Worm (Caenorhabditis elegans): Measurements from ENCODE around the gene clec-74.

The clec-74 gene

ce11 chrIV:4004221-4004620, 47.4 kb downstream of the clec-74 start:
- TF ChIP-seq aha-1 (tag) (peak; percentile 48), pha-4 (GFP tag; IDR thresholded peaks at IDR 0.05) (no peak), pha-4 (tag; optimal IDR thresholded peaks at IDR 0.05) (no peak), set-16 (GFP tag; IDR thresholded peaks at IDR 0.05) (peak; percentile 65)

- TF ChIP-seq fkh-10 (GFP tag; optimal IDR thresholded peaks at IDR 0.05), result peak; percentile 60
- TF ChIP-seq hlh-30 (tag; optimal IDR thresholded peaks at IDR 0.05; ENCODE audit: insufficient read depth), result no peak
- TF ChIP-seq nhr-28 (tag; optimal IDR thresholded peaks at IDR 0.05), result no peak
Observed at ce11 chrIV:4005166-4005565, 48.4 kb downstream of the clec-74 start.

- TF ChIP-seq zfp-3 (GFP tag; conservative IDR thresholded peaks at IDR 0.05) (no peak), ZK337.2 (GFP tag; IDR thresholded peaks at IDR 0.05) (no peak), mep-1 (tag; optimal IDR thresholded peaks at IDR 0.05) (no peak), mes-2 (tag; optimal IDR thresholded peaks at IDR 0.05; ENCODE audit: poor library complexity, severe bottlenecking) (no peak), sdz-12 (GFP tag; optimal IDR thresholded peaks at IDR 0.05) (no peak), unc-62 (GFP tag; optimal IDR thresholded peaks at IDR 0.05 in 1 of 2) (peak in 1 of 2 experiments; percentile 60), unc-62 (tag; optimal IDR thresholded peaks at IDR 0.05) (no peak), ceh-28 (tag; optimal IDR thresholded peaks at IDR 0.05) (no peak), nhr-10 (tag; optimal IDR thresholded peaks at IDR 0.05) (no peak), dmd-9 (GFP tag; IDR thresholded peaks at IDR 0.05) (no peak), pha-4 (GFP tag; IDR thresholded peaks at IDR 0.05) (no peak), pha-4 (tag; optimal IDR thresholded peaks at IDR 0.05) (no peak), spr-3 (GFP tag; optimal IDR thresholded peaks at IDR 0.05) (no peak), aly-2 (tag; optimal IDR thresholded peaks at IDR 0.05) (no peak), attf-4 (tag; optimal IDR thresholded peaks at IDR 0.05) (no peak), hif-1 (tag; optimal IDR thresholded peaks at IDR 0.05) (peak in 1 of 2 experiments; percentile 40), mxl-2 (GFP tag; conservative IDR thresholded peaks at IDR 0.05) (no peak), ceh-82 (tag; optimal IDR thresholded peaks at IDR 0.05) (no peak), egl-43 (GFP tag; IDR thresholded peaks at IDR 0.05) (0 out of 2 replicates have a peak, but pooled peaks have one; percentile 35), aha-1 (tag) (peak; percentile 6), set-16 (GFP tag; IDR thresholded peaks at IDR 0.05) (peak; percentile 43; the same call in 1 of the 2 replicates)
Observed at ce11 chrIV:4007697-4008096, 50.9 kb downstream of the clec-74 start, which contains the start of gene W02C12.2. TSS of gene W02C12.2 (minus strand) at chrIV:4007973.

- TF ChIP-seq nhr-77 (tag; optimal IDR thresholded peaks at IDR 0.05), result peak; percentile 15
- TF ChIP-seq aly-2 (tag; optimal IDR thresholded peaks at IDR 0.05), result no peak
- TF ChIP-seq ceh-62 (tag; optimal IDR thresholded peaks at IDR 0.05), result no peak
- no peak for TF ChIP-seq daf-16 (GFP tag; optimal IDR thresholded peaks at IDR 0.05)
- TF ChIP-seq daf-16 (tag; optimal IDR thresholded peaks at IDR 0.05), result peak; percentile 63
- TF ChIP-seq F10B5.3 (tag; optimal IDR thresholded peaks at IDR 0.05), result no peak
- no peak for TF ChIP-seq zip-11 (GFP tag; IDR thresholded peaks at IDR 0.05)
- TF ChIP-seq nhr-28 (tag; optimal IDR thresholded peaks at IDR 0.05), result peak; percentile 65
- no peak for TF ChIP-seq madf-9 (GFP tag; conservative IDR thresholded peaks at IDR 0.05)
- TF ChIP-seq sdz-12 (GFP tag; optimal IDR thresholded peaks at IDR 0.05), result no peak
- TF ChIP-seq unc-62 (GFP tag; optimal IDR thresholded peaks at IDR 0.05 in 1 of 2), result peak in 1 of 2 experiments; percentile 73
- TF ChIP-seq unc-62 (tag; optimal IDR thresholded peaks at IDR 0.05), result no peak
- TF ChIP-seq pqm-1 (tag; optimal IDR thresholded peaks at IDR 0.05), result peak; percentile 0
Observed at ce11 chrIV:4008440-4008839, 51.6 kb downstream of the clec-74 start.

Data from whole organism, L4 larva.